Fruit fly (Drosophila melanogaster): ENCODE data around the gene CG10254.

- TF ChIP-seq CG10669 (GFP tag; optimal IDR thresholded peaks at IDR 0.05) (no peak), dac (GFP tag; optimal IDR thresholded peaks at IDR 0.05) (no peak), cyc (GFP tag; optimal IDR thresholded peaks at IDR 0.05) (no peak), CG8632 (GFP tag; optimal IDR thresholded peaks at IDR 0.05) (no peak), Blimp-1 (GFP tag; optimal IDR thresholded peaks at IDR 0.05) (no peak), CG3919 (GFP tag; optimal IDR thresholded peaks at IDR 0.05) (no peak), Hr39 (GFP tag; optimal IDR thresholded peaks at IDR 0.05) (no peak), Sox14 (GFP tag; optimal IDR thresholded peaks at IDR 0.05) (no peak), Lpt (GFP tag; optimal IDR thresholded peaks at IDR 0.05) (no peak), topi (GFP tag; optimal IDR thresholded peaks at IDR 0.05) (no peak), salr (GFP tag; optimal IDR thresholded peaks at IDR 0.05) (no peak)
Observed at dm6 chr3R:23702461-23702860, 7.7 kb upstream of the CG10254 start, which contains the start of gene Qsox4.

Data from whole organism, prepupa.